Worm (Caenorhabditis elegans) whole organism, L4/young adult: ENCODE data around the gene moc-5.

Experiments
- W03F9.2 ChIP-seq: fragments of 150-350 bp; optimal IDR thresholded peaks from 2 replicates; lab custom pipeline; 2014; ENCODE audit warnings: missing biosample characterization, missing genetic modification characterization
- dao-5 ChIP-seq: sonication (generic microtip); optimal IDR thresholded peaks from 2 replicates; lab custom pipeline; 2016; ENCODE audit warnings: missing genotype, missing genetic modification characterization, moderate library complexity, missing compliant biosample characterization
- him-1 ChIP-seq: sonication (generic microtip); optimal IDR thresholded peaks from 2 replicates; lab custom pipeline; 2016; ENCODE audit warnings: missing genotype, missing genetic modification reagents, missing genetic modification characterization, missing compliant biosample characterization

- TF ChIP-seq him-1 (tag; lab: Kevin White, UChicago) (no peak), W03F9.2 (tag; lab: Kevin White, UChicago) (no peak), dao-5 (tag; lab: Kevin White, UChicago) (no peak)
Observed at ce11 chrX:9540464-9540863, 25.3 kb downstream of the moc-5 start.
